Worm (Caenorhabditis elegans) whole organism, young adult: ENCODE results near the gene str-10.

Experiments
- B0336.3 ChIP-seq: fragments of 200-800 bp; sonication (Bioruptor generic); IDR thresholded peaks from 2 replicates; pipeline ENCODE4 v1.3.6; 2022; ENCODE audit warnings: missing genetic modification characterization, missing compliant biosample characterization
- F39B2.1 ChIP-seq: fragments of 200-800 bp; sonication (Bioruptor generic); IDR thresholded peaks from 2 replicates; pipeline ENCODE4 v1.3.6; 2022; ENCODE audit warnings: missing genetic modification reagents, missing genetic modification characterization, missing compliant biosample characterization
- ama-1 ChIP-seq, 3 experiments: fragments of 150-350 bp in 1 of 3; sonication (generic microtip) in 2 of 3; optimal IDR thresholded peaks; 2 replicates each; lab custom pipeline; 2014 to 2018; ENCODE audit warnings: missing biosample characterization in 2 of 3, missing genetic modification characterization in 2 of 3, missing genetic modification reagents in 2 of 3
- dox-1 ChIP-seq: fragments of 200-800 bp; sonication (Bioruptor generic); IDR thresholded peaks from 2 replicates; pipeline ENCODE4 v1.3.6; 2022; ENCODE audit warnings: missing genetic modification reagents, missing genetic modification characterization, missing compliant biosample characterization
- efl-1 ChIP-seq: fragments of 150-350 bp; optimal IDR thresholded peaks from 2 replicates; lab custom pipeline; 2014; ENCODE audit warnings: missing biosample characterization, missing genetic modification reagents, missing genetic modification characterization
- hlh-12 ChIP-seq: sonication (generic microtip); optimal IDR thresholded peaks from 2 replicates; lab custom pipeline; 2016; ENCODE audit warnings: missing genetic modification characterization, missing compliant biosample characterization
- pbrm-1 ChIP-seq: fragments of 200-800 bp; sonication (Bioruptor generic); IDR thresholded peaks from 2 replicates; pipeline ENCODE4 v1.3.6; 2022; ENCODE audit warnings: missing genetic modification reagents, missing genetic modification characterization, missing compliant biosample characterization
- rcor-1 ChIP-seq: fragments of 200-800 bp; sonication (Bioruptor generic); IDR thresholded peaks from 2 replicates; pipeline ENCODE4 v1.3.6; 2022; ENCODE audit warnings: missing genetic modification reagents, missing genetic modification characterization, missing compliant biosample characterization
- ztf-25 ChIP-seq: fragments of 200-800 bp; sonication (Bioruptor generic); IDR thresholded peaks from 2 replicates; pipeline ENCODE4 v1.3.6; 2022; ENCODE audit warnings: missing genetic modification reagents, missing genetic modification characterization, missing compliant biosample characterization

DNA sequence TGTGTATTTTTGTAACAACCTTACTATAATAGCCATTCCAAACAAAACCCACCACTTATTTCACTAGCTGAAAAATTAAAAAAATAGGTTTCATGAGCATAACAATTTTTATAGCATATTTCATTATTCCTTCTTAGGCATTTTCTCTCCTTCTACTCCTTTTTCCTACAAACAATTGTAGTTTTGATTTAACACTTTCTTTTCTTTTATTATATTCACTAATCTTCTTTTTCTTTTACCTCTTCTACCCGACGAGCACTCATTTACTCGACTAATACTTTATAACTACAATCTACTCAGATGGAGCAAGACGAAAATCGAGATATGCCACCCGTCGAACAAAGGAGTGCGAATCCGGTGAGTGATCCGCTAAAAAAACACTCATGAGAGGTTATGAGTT is 34.2 kb upstream of the str-10 start, which contains the start of gene C53C7.3:
- no peak for TF ChIP-seq hlh-12 (tag; lab: Kevin White, UChicago)
- TF ChIP-seq efl-1 (GFP tag; lab: Kevin White, UChicago) = no peak
- no peak for TF ChIP-seq rcor-1 (GFP tag; lab: Robert Waterston, UW)
- TF ChIP-seq ama-1 (optimal IDR thresholded peaks at IDR 0.05; lab: Kevin White, UChicago) = no peak
- TF ChIP-seq ama-1 (GFP tag; optimal IDR thresholded peaks at IDR 0.05; lab: Kevin White, UChicago) = no peak
- TF ChIP-seq B0336.3 (GFP tag; lab: Robert Waterston, UW) = no peak
- TF ChIP-seq pbrm-1 (GFP tag; lab: Robert Waterston, UW) = no peak
- TF ChIP-seq dox-1 (GFP tag; lab: Robert Waterston, UW) = no peak
- TF ChIP-seq ztf-25 (GFP tag; lab: Robert Waterston, UW) = no peak
- TF ChIP-seq F39B2.1 = no peak
